Worm (Caenorhabditis elegans) whole organism, L4 larva: ENCODE measurements around the gene F12F6.1.

Source experiments
- F10B5.3 ChIP-seq: sonication (generic microtip); optimal IDR thresholded peaks from 2 replicates; lab custom pipeline; 2016; ENCODE audit warnings: mild to moderate bottlenecking, missing genetic modification characterization, missing compliant biosample characterization
- F26F4.8 ChIP-seq: fragments of 200-800 bp; sonication (Bioruptor generic); conservative IDR thresholded peaks from 2 replicates; pipeline ENCODE4 v1.3.6; 2022; ENCODE audit warnings: missing genetic modification characterization, missing compliant biosample characterization
- F37D6.2 ChIP-seq: sonication (generic microtip); optimal IDR thresholded peaks from 2 replicates; lab custom pipeline; 2016; ENCODE audit warnings: mild to moderate bottlenecking, missing genetic modification characterization, missing compliant biosample characterization
- T20F7.1 ChIP-seq: fragments of 200-800 bp; sonication (Bioruptor generic); optimal IDR thresholded peaks from 2 replicates; lab custom pipeline; 2018; ENCODE audit warnings: mild to moderate bottlenecking, missing genetic modification characterization, missing compliant biosample characterization
- T26A8.4 ChIP-seq: fragments of 200-800 bp; sonication (Bioruptor generic); IDR thresholded peaks from 2 replicates; pipeline ENCODE4 v1.3.6; 2022; ENCODE audit warnings: missing genetic modification characterization, missing compliant biosample characterization
- Y48G9A.11 ChIP-seq: fragments of 200-800 bp; sonication (Bioruptor generic); IDR thresholded peaks from 2 replicates; pipeline ENCODE4 v1.3.6; 2022; ENCODE audit warnings: missing genetic modification reagents, missing genetic modification characterization, missing compliant biosample characterization
- Y75B8A.6 ChIP-seq: fragments of 200-800 bp; sonication (Bioruptor generic); IDR thresholded peaks from 2 replicates; pipeline ENCODE4 v1.3.6; 2022; ENCODE audit warnings: missing genetic modification reagents, missing genetic modification characterization, missing compliant biosample characterization
- ZK337.2 ChIP-seq: fragments of 200-800 bp; sonication (Bioruptor generic); IDR thresholded peaks from 2 replicates; pipeline ENCODE4 v1.3.6; 2022; ENCODE audit warnings: missing genetic modification reagents, missing genetic modification characterization, missing compliant biosample characterization
- aha-1 ChIP-seq: fragments of 150-350 bp; peaks from one replicate; lab custom pipeline; 2014; ENCODE audit warnings: missing biosample characterization, missing genetic modification characterization
- ama-1 ChIP-seq: fragments of 150-350 bp; optimal IDR thresholded peaks from 2 replicates; lab custom pipeline; 2014; ENCODE audit warnings: inconsistent platforms, mixed read lengths
- ceh-28 ChIP-seq: fragments of 150-350 bp; optimal IDR thresholded peaks from 2 replicates; lab custom pipeline; 2014; ENCODE audit warnings: missing biosample characterization, missing genetic modification reagents, missing genetic modification characterization
- ceh-62 ChIP-seq: sonication (generic microtip); optimal IDR thresholded peaks from 2 replicates; lab custom pipeline; 2017; ENCODE audit warnings: missing biosample characterization, missing genetic modification characterization
- ceh-82 ChIP-seq: sonication (generic microtip); optimal IDR thresholded peaks from 2 replicates; lab custom pipeline; 2017; ENCODE audit warnings: missing biosample characterization, missing genetic modification characterization
- cey-2 ChIP-seq: sonication (generic microtip); optimal IDR thresholded peaks from 3 replicates; lab custom pipeline; 2017; ENCODE audit warnings: missing genetic modification characterization, mild to moderate bottlenecking, missing compliant biosample characterization, antibody characterized with exemption, borderline replicate concordance; ENCODE audit not compliant: insufficient read depth
- daf-12 ChIP-seq: fragments of 150-350 bp; optimal IDR thresholded peaks from 2 replicates; lab custom pipeline; 2014; ENCODE audit warnings: missing biosample characterization, missing genetic modification reagents, missing genetic modification characterization
- daf-16 ChIP-seq, 3 experiments: sonication (generic microtip); optimal IDR thresholded peaks; 2 replicates each; lab custom pipeline; 2016 to 2017; ENCODE audit warnings: missing genetic modification characterization in 3 of 3, missing genetic modification reagents in 3 of 3, mild to moderate bottlenecking in 2 of 3, missing compliant biosample characterization in 2 of 3, missing biosample characterization in 1 of 3, moderate library complexity in 1 of 3
- dmd-6 ChIP-seq: fragments of 200-800 bp; sonication (Bioruptor generic); IDR thresholded peaks from 2 replicates; pipeline ENCODE4 v1.3.6; 2022; ENCODE audit warnings: missing genetic modification reagents, missing genetic modification characterization, missing compliant biosample characterization
- dmd-9 ChIP-seq: fragments of 200-800 bp; sonication (Bioruptor generic); IDR thresholded peaks from 2 replicates; pipeline ENCODE4 v1.3.6; 2022; ENCODE audit warnings: missing genetic modification reagents, missing genetic modification characterization, missing compliant biosample characterization
- dve-1 ChIP-seq: sonication (generic microtip); optimal IDR thresholded peaks from 2 replicates; lab custom pipeline; 2017; ENCODE audit warnings: antibody characterized with exemption, mild to moderate bottlenecking, missing genetic modification characterization, missing compliant biosample characterization; ENCODE audit not compliant: insufficient read depth
- egl-27 ChIP-seq: sonication (generic microtip); optimal IDR thresholded peaks from 3 replicates; lab custom pipeline; 2017; ENCODE audit warnings: missing biosample characterization, missing genetic modification reagents, missing genetic modification characterization
- egl-43 ChIP-seq: fragments of 200-800 bp; sonication (Bioruptor generic); IDR thresholded peaks from 2 replicates; pipeline ENCODE4 v1.3.6; 2022; ENCODE audit warnings: missing genetic modification reagents, missing genetic modification characterization, missing compliant biosample characterization
- fkh-10 ChIP-seq: fragments of 150-350 bp; optimal IDR thresholded peaks from 2 replicates; lab custom pipeline; 2014; ENCODE audit warnings: missing biosample characterization, missing genetic modification reagents, missing genetic modification characterization
- hlh-30 ChIP-seq: sonication (generic microtip); optimal IDR thresholded peaks from 2 replicates; lab custom pipeline; 2017; ENCODE audit warnings: antibody characterized with exemption, mild to moderate bottlenecking, missing genetic modification characterization, missing compliant biosample characterization; ENCODE audit not compliant: insufficient read depth
- lin-13 ChIP-seq: fragments of 150-350 bp; optimal IDR thresholded peaks from 2 replicates; lab custom pipeline; 2014; ENCODE audit warnings: missing biosample characterization, missing genetic modification reagents, missing genetic modification characterization
- lin-15B ChIP-seq: fragments of 150-350 bp; sonication (generic microtip); optimal IDR thresholded peaks from 3 replicates; lab custom pipeline; 2014; ENCODE audit warnings: missing biosample characterization, missing genetic modification characterization
- lin-29 ChIP-seq: fragments of 200-800 bp; sonication (Bioruptor generic); IDR thresholded peaks from 2 replicates; pipeline ENCODE4 v1.3.6; 2022; ENCODE audit warnings: missing genetic modification reagents, missing genetic modification characterization, missing compliant biosample characterization
- lin-39 ChIP-seq: fragments of 150-350 bp; optimal IDR thresholded peaks from 2 replicates; lab custom pipeline; 2014; ENCODE audit warnings: missing biosample characterization, missing genetic modification reagents, missing genetic modification characterization
- mdl-1 ChIP-seq, 2 experiments: fragments of 150-350 bp in 1 of 2; sonication (generic microtip) in 1 of 2; optimal IDR thresholded peaks; 2 replicates each; lab custom pipeline; 2014 to 2017; ENCODE audit warnings: missing biosample characterization in 2 of 2, missing genetic modification characterization in 2 of 2
- mes-2 ChIP-seq: sonication (generic microtip); optimal IDR thresholded peaks from 2 replicates; lab custom pipeline; 2016; ENCODE audit warnings: missing genotype, mild to moderate bottlenecking, missing genetic modification characterization, missing compliant biosample characterization; ENCODE audit not compliant: poor library complexity, severe bottlenecking
- mxl-3 ChIP-seq: fragments of 200-800 bp; sonication (Bioruptor generic); optimal IDR thresholded peaks from 2 replicates; lab custom pipeline; 2018; ENCODE audit warnings: mild to moderate bottlenecking, missing genetic modification characterization, missing compliant biosample characterization
- nhr-10 ChIP-seq: fragments of 150-350 bp; optimal IDR thresholded peaks from 2 replicates; lab custom pipeline; 2014; ENCODE audit warnings: missing biosample characterization, missing genetic modification characterization
- nhr-237 ChIP-seq: sonication (generic microtip); optimal IDR thresholded peaks from 2 replicates; lab custom pipeline; 2017; ENCODE audit warnings: missing biosample characterization, missing genetic modification characterization
- nhr-25 ChIP-seq: sonication (generic microtip); optimal IDR thresholded peaks from 2 replicates; lab custom pipeline; 2017; ENCODE audit warnings: missing genetic modification characterization, mild to moderate bottlenecking, missing compliant biosample characterization, antibody characterized with exemption, moderate library complexity, borderline replicate concordance; ENCODE audit not compliant: insufficient read depth
- nhr-28 ChIP-seq: fragments of 150-350 bp; optimal IDR thresholded peaks from 2 replicates; lab custom pipeline; 2014; ENCODE audit warnings: missing biosample characterization, missing genetic modification characterization
- nhr-48 ChIP-seq: sonication (generic microtip); optimal IDR thresholded peaks from 2 replicates; lab custom pipeline; 2016; ENCODE audit warnings: mild to moderate bottlenecking, missing genetic modification characterization, missing compliant biosample characterization
- nhr-77 ChIP-seq: fragments of 150-350 bp; optimal IDR thresholded peaks from 2 replicates; lab custom pipeline; 2014; ENCODE audit warnings: missing biosample characterization, missing genetic modification characterization
- php-3 ChIP-seq: fragments of 200-800 bp; sonication (Bioruptor generic); IDR thresholded peaks from 2 replicates; pipeline ENCODE4 v1.3.6; 2022; ENCODE audit warnings: missing genetic modification reagents, missing genetic modification characterization, missing compliant biosample characterization
- pqm-1 ChIP-seq: sonication (generic microtip); optimal IDR thresholded peaks from 2 replicates; lab custom pipeline; 2017; ENCODE audit warnings: missing biosample characterization, missing genetic modification characterization
- saeg-2 ChIP-seq: fragments of 200-800 bp; sonication (Bioruptor generic); IDR thresholded peaks from 2 replicates; pipeline ENCODE4 v1.3.6; 2022; ENCODE audit warnings: missing genetic modification reagents, missing genetic modification characterization, missing compliant biosample characterization
- sdz-12 ChIP-seq: fragments of 200-800 bp; sonication (Bioruptor generic); optimal IDR thresholded peaks from 2 replicates; lab custom pipeline; 2018; ENCODE audit warnings: mild to moderate bottlenecking, missing genetic modification characterization, missing compliant biosample characterization
- set-16 ChIP-seq: fragments of 200-800 bp; sonication (Bioruptor generic); IDR thresholded peaks from 2 replicates; pipeline ENCODE4 v1.3.6; 2022; ENCODE audit warnings: missing genetic modification reagents, missing genetic modification characterization, missing compliant biosample characterization
- snpc-4 ChIP-seq: fragments of 150-350 bp; optimal IDR thresholded peaks from 2 replicates; lab custom pipeline; 2014; ENCODE audit warnings: missing biosample characterization, missing genetic modification characterization
- spr-3 ChIP-seq: fragments of 200-800 bp; sonication (Bioruptor generic); optimal IDR thresholded peaks from 2 replicates; lab custom pipeline; 2018; ENCODE audit warnings: mild to moderate bottlenecking, missing genetic modification characterization, missing compliant biosample characterization
- tag-97 ChIP-seq: fragments of 200-800 bp; sonication (Bioruptor generic); IDR thresholded peaks from 2 replicates; pipeline ENCODE4 v1.3.6; 2022; ENCODE audit warnings: missing genetic modification characterization, missing compliant biosample characterization
- tra-1 ChIP-seq: fragments of 200-800 bp; sonication (Bioruptor generic); IDR thresholded peaks from 2 replicates; pipeline ENCODE4 v1.3.6; 2022; ENCODE audit warnings: missing genetic modification reagents, missing genetic modification characterization, missing compliant biosample characterization
- unc-130 ChIP-seq: sonication (generic microtip); optimal IDR thresholded peaks from 2 replicates; lab custom pipeline; 2016; ENCODE audit warnings: missing genetic modification reagents, missing genetic modification characterization, missing compliant biosample characterization
- unc-39 ChIP-seq: sonication (generic microtip); optimal IDR thresholded peaks from 2 replicates; lab custom pipeline; 2017; ENCODE audit warnings: missing biosample characterization, missing genetic modification characterization
- zfp-2 ChIP-seq: sonication (generic microtip); optimal IDR thresholded peaks from 2 replicates; lab custom pipeline; 2016; ENCODE audit warnings: mild to moderate bottlenecking, missing genetic modification characterization, missing compliant biosample characterization
- zfp-3 ChIP-seq: fragments of 200-800 bp; sonication (Bioruptor generic); conservative IDR thresholded peaks from 2 replicates; pipeline ENCODE4 v1.3.6; 2022; ENCODE audit warnings: missing genetic modification reagents, missing genetic modification characterization, missing compliant biosample characterization
- zip-11 ChIP-seq: fragments of 200-800 bp; sonication (Bioruptor generic); IDR thresholded peaks from 2 replicates; pipeline ENCODE4 v1.3.6; 2022; ENCODE audit warnings: missing genetic modification characterization, missing compliant biosample characterization
- ztf-11 ChIP-seq: fragments of 150-350 bp; optimal IDR thresholded peaks from 2 replicates; lab custom pipeline; 2014; ENCODE audit warnings: missing biosample characterization, missing genetic modification characterization

F12F6.1 gene

DNA sequence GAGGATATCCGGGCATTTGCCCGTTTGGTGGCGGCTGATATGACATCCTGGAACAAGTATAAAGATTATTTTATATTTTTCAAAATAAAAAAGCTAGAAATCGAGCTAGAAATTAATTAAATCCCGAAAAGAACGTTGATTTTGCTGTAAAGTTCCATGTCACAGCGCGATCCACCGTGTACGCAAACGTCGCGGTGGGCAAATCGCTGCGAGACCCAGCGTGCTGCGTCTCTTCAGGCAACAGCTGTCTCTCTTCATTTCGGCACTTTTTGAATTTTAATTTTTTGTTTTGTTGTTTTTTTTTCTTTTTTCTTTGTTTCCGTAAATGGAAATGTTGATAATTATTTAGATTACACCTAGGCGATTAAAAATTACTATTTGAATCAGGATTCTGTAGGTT, 17.6 kb upstream of the F12F6.1 start, which contains the start of gene sec-24.1 (continued):
- TF ChIP-seq daf-12 (tag; lab: Kevin White, UChicago): no peak
- TF ChIP-seq fkh-10 (GFP tag; lab: Kevin White, UChicago): peak; percentile 42
- TF ChIP-seq cey-2 (tag; lab: Kevin White, UChicago): no peak
- TF ChIP-seq nhr-10: peak; percentile 44
- peak; percentile 35 for TF ChIP-seq F37D6.2 (tag; lab: Kevin White, UChicago)
- TF ChIP-seq mdl-1 (tag; optimal IDR thresholded peaks at IDR 0.05; lab: Kevin White, UChicago): peak; percentile 25 to 40
- no peak for TF ChIP-seq tag-97 (GFP tag; lab: Robert Waterston, UW)
- TF ChIP-seq F10B5.3 (tag; lab: Kevin White, UChicago): peak; percentile 41
- no peak for TF ChIP-seq lin-15B (tag; lab: Kevin White, UChicago)
- TF ChIP-seq hlh-30 (tag; lab: Kevin White, UChicago): peak; percentile 89
- TF ChIP-seq daf-16 (GFP tag; optimal IDR thresholded peaks at IDR 0.05; lab: Kevin White, UChicago): peak in 1 of 2 experiments; percentile 58
- peak; percentile 54 for TF ChIP-seq daf-16 (tag; optimal IDR thresholded peaks at IDR 0.05; lab: Kevin White, UChicago)
- TF ChIP-seq snpc-4 (tag; lab: Kevin White, UChicago): no peak
- no peak for TF ChIP-seq Y48G9A.11 (GFP tag; lab: Robert Waterston, UW)
- TF ChIP-seq zfp-2 (tag; lab: Kevin White, UChicago): peak; percentile 7
- no peak for TF ChIP-seq dmd-9 (GFP tag; lab: Robert Waterston, UW)
- no peak for TF ChIP-seq egl-43 (GFP tag; lab: Robert Waterston, UW)
- no peak for TF ChIP-seq ceh-62 (tag; lab: Kevin White, UChicago)
- no peak for TF ChIP-seq F26F4.8
- TF ChIP-seq nhr-48 (tag; lab: Kevin White, UChicago): peak; percentile 61
- peak; percentile 50 for TF ChIP-seq nhr-25 (tag; lab: Kevin White, UChicago)
- no peak for TF ChIP-seq unc-39 (tag; lab: Kevin White, UChicago)
- TF ChIP-seq tra-1: no peak
- TF ChIP-seq zfp-3 (GFP tag; lab: Robert Waterston, UW): 0 out of 2 replicates have a peak, but pooled peaks have one; percentile 55
- TF ChIP-seq unc-130 (GFP tag; lab: Kevin White, UChicago): peak; percentile 28
- TF ChIP-seq Y75B8A.6: no peak
- TF ChIP-seq spr-3 (GFP tag; lab: Kevin White, UChicago): peak; percentile 28
- TF ChIP-seq pqm-1: no peak
- peak; percentile 71 for TF ChIP-seq T20F7.1 (GFP tag; lab: Kevin White, UChicago)
- TF ChIP-seq php-3 (GFP tag; lab: Robert Waterston, UW): peak; percentile 65; the same call in 1 of the 2 replicates
- no peak for TF ChIP-seq lin-39 (tag; lab: Kevin White, UChicago)
- TF ChIP-seq dve-1 (tag; lab: Kevin White, UChicago): peak; percentile 95
- no peak for TF ChIP-seq zip-11 (GFP tag; lab: Robert Waterston, UW)
- no peak for TF ChIP-seq ceh-28
- peak; percentile 54 for TF ChIP-seq dmd-6 (GFP tag; lab: Robert Waterston, UW)
- peak; percentile 52 for TF ChIP-seq lin-13 (GFP tag; lab: Kevin White, UChicago)
- peak; percentile 93 for TF ChIP-seq mes-2 (tag; lab: Kevin White, UChicago)
- TF ChIP-seq mxl-3: peak; percentile 25
- no peak for TF ChIP-seq ama-1 (lab: Kevin White, UChicago)
- TF ChIP-seq saeg-2 (GFP tag; lab: Robert Waterston, UW): 0 out of 2 replicates have a peak, but pooled peaks have one; percentile 44
- TF ChIP-seq nhr-28 (tag; lab: Kevin White, UChicago): peak; percentile 55
- no peak for TF ChIP-seq sdz-12 (GFP tag; lab: Kevin White, UChicago)
- TF ChIP-seq egl-27 (tag; lab: Kevin White, UChicago): no peak
- TF ChIP-seq nhr-77 (tag; lab: Kevin White, UChicago): peak; percentile 83
- TF ChIP-seq ceh-82 (tag; lab: Kevin White, UChicago): no peak
- TF ChIP-seq set-16 (GFP tag; lab: Robert Waterston, UW): peak; percentile 49; the same call in 1 of the 2 replicates
- TF ChIP-seq lin-29: peak; percentile 62; the same call in 1 of the 2 replicates
- peak; percentile 67 for TF ChIP-seq aha-1
- no peak for TF ChIP-seq ZK337.2 (GFP tag; lab: Robert Waterston, UW)
- TF ChIP-seq nhr-237: no peak
- TF ChIP-seq ztf-11 (tag; lab: Kevin White, UChicago): no peak
- peak; percentile 88 for TF ChIP-seq T26A8.4
